Worm (Caenorhabditis elegans): ENCODE data around the gene C54E4.5.

DNA sequence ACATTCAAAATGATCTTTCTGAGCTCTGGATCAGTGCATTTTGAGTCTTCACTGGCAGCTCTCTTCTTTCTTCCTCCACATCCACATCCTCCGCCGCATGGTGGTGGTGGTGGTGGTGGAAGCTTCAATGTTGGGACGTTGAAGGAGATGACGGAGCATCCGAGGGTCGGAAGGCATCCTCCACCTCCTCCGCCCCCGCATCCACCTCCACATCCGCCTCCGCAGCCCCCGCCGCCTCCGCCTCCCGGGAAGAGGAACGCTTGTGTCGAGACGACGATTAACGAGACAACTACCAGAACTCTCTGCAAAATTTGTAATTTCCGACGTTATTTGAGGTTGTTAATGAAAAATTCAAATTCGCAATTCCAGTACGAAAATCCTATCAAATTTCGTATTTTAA is 21.7 kb downstream of the C54E4.5 start:
- TF ChIP-seq nhr-12 (tag; optimal IDR thresholded peaks at IDR 0.05) (no peak), elt-3 (tag; optimal IDR thresholded peaks at IDR 0.05) (no peak), lin-13 (GFP tag; optimal IDR thresholded peaks at IDR 0.05) (no peak), ama-1 (optimal IDR thresholded peaks at IDR 0.05) (no peak), unc-62 (GFP tag; optimal IDR thresholded peaks at IDR 0.05) (no peak), nhr-76 (tag; optimal IDR thresholded peaks at IDR 0.05) (no peak), pqm-1 (tag; optimal IDR thresholded peaks at IDR 0.05) (no peak), nhr-11 (tag; optimal IDR thresholded peaks at IDR 0.05) (no peak)

All from whole organism, L1 larva.